Fruit fly (Drosophila melanogaster) Kc167 (cell line): ENCODE data around the gene CG6418.

Experiments used
- Myc ChIP-seq: fragments of >200 bp; optimal IDR thresholded peaks from 2 replicates; lab custom pipeline; 2017; ENCODE audit warnings: missing external identifiers
- Sin3A ChIP-seq: fragments of >200 bp; optimal IDR thresholded peaks from 2 replicates; lab custom pipeline; 2018; ENCODE audit warnings: missing external identifiers
- h ChIP-seq: fragments of >200 bp; optimal IDR thresholded peaks from 3 replicates; lab custom pipeline; 2018; ENCODE audit warnings: missing external identifiers
- insv ChIP-seq: fragments of >200 bp; optimal IDR thresholded peaks from 3 replicates; lab custom pipeline; 2018; ENCODE audit warnings: missing external identifiers
- psq ChIP-seq: fragments of >200 bp; optimal IDR thresholded peaks from 2 replicates; lab custom pipeline; 2017; ENCODE audit warnings: missing external identifiers
- ttk ChIP-seq: sonication (Bioruptor generic); optimal IDR thresholded peaks from 2 replicates; lab custom pipeline; 2017; ENCODE audit warnings: missing external identifiers

CG6418 gene

dm6 chr3L:10878842-10879241 is at the start of gene CG6418, which contains the start of gene Blos4:
Gene CG6418 (minus strand): TSS chr3L:10879037.
Gene Blos4 (plus strand): TSS chr3L:10879085.
- no peak for TF ChIP-seq psq (lab: Kevin White, UChicago)
- no peak for TF ChIP-seq ttk (lab: Kevin White, UChicago)
- TF ChIP-seq insv, result no peak
- TF ChIP-seq Myc (lab: Kevin White, UChicago), result no peak
- TF ChIP-seq Sin3A (lab: Kevin White, UChicago), result no peak
- TF ChIP-seq h, result no peak

DNA sequence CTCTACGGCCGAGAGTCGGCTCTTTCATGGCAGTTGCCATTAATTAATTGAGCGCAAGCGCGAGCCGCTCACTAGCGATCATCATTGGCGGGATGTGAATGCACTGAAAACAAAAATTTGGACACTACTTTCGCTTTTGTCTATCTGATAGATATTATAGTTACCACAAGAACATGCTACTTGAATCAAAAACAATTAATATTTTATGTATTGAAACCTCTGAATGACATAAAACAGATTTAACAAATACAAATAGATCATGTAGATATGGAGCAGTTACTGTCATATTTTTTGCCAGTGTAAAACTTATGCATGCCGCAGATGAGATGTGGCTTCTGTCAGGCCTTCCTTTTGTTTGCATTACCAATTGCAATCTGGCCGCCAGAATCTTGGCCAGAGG is 49.1 kb upstream of the CG6418 start:
- no peak for TF ChIP-seq psq (lab: Kevin White, UChicago)
- TF ChIP-seq Sin3A (lab: Kevin White, UChicago), result no peak
- no peak for TF ChIP-seq insv
- no peak for TF ChIP-seq h

DNA sequence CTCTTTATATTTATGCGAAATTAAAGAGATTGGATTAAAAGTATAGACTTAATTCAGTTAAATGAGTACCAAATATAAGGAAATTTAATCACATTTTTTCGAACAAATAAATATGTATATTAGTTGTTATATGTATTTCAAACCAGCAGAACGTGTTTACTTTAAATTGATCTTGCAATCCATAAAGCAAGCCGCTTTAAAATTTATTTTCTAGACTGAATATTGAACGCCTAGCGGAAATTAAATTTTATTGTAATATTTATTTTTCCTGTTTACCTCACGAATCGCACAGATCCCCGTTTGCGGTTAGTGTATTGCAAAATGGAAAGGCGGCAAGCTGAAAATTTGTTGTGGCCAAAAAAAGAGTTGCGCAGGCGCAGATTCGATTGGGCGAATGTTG is 48.5 kb upstream of the CG6418 start:
- TF ChIP-seq insv, result no peak
- no peak for TF ChIP-seq Myc (lab: Kevin White, UChicago)
- TF ChIP-seq Sin3A (lab: Kevin White, UChicago), result no peak
- no peak for TF ChIP-seq h

- TF ChIP-seq h, result no peak
- TF ChIP-seq Myc (lab: Kevin White, UChicago), result no peak
- TF ChIP-seq insv, result no peak
- TF ChIP-seq psq (lab: Kevin White, UChicago), result no peak
- TF ChIP-seq Sin3A (lab: Kevin White, UChicago), result no peak
- TF ChIP-seq ttk (lab: Kevin White, UChicago), result no peak
Observed at dm6 chr3L:10924683-10925082, 45.8 kb upstream of the CG6418 start.

- TF ChIP-seq ttk (lab: Kevin White, UChicago), result no peak
- TF ChIP-seq Myc (lab: Kevin White, UChicago), result no peak
- TF ChIP-seq insv, result no peak
Observed at dm6 chr3L:10922973-10923372, 44.1 kb upstream of the CG6418 start.

DNA sequence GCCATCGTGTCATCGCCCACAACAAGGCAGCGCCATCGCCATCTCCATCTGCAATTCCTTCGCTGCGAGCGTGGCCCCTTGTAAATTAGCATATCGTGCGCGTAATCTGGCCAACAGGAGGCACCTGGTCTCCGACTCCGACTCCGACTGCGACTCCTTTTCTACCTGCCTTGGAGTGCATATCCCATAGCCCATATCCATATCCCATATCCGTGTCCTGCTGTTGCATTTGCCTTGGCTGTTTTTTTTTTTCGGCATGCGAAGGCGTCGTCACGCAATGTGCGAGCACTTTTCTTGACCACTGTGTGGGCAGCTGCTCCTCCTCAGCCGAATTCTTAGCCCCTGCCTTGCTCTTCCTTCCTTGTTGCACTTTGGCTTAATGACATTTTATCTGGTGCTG is 39.6 kb upstream of the CG6418 start:
- TF ChIP-seq Sin3A (lab: Kevin White, UChicago), result no peak
- TF ChIP-seq psq (lab: Kevin White, UChicago), result no peak
- no peak for TF ChIP-seq h
- TF ChIP-seq Myc (lab: Kevin White, UChicago), result no peak
- TF ChIP-seq ttk (lab: Kevin White, UChicago), result no peak
- TF ChIP-seq insv, result no peak

DNA sequence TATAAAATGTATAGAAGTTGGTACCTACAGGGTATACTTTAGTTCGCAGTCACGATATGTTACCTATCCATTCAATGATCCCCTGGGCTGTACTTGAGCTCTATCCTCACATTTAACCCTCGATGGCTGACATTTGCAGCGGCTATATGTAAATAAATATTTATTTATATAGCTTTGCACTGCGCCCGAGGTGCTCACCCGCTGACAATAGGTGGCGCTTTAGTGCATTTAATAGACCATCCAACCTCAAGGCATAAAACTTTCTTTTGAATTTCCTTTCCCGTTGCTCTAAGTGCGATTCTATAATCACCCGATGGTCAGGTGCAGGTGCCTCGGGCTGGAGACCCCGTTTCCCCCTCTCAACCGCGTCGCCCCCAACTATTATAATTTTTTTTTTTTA is 38.4 kb upstream of the CG6418 start:
- TF ChIP-seq Myc (lab: Kevin White, UChicago) (no peak), psq (lab: Kevin White, UChicago) (no peak), h (no peak), Sin3A (lab: Kevin White, UChicago) (no peak), insv (no peak), ttk (lab: Kevin White, UChicago) (no peak)

DNA sequence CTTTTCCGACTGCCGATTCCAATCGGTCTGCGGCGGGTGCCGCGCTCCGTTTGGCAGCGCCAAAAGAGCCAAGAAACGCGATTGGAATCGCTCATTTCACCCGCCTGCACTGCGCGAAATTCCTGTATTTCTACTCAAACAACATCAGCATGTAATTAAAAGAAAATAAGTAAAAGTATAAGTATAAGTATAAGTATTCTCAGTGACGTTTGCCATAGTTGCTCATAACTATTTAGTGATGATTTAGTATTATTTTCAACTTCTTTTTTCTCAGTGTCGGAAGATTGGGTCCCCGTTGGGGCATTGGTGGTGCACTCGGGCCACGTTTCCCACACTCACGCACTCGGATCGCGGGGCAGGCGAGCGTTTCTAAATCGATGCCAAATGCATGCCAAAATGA is 34.4 kb upstream of the CG6418 start:
- TF ChIP-seq psq (lab: Kevin White, UChicago), result no peak
- TF ChIP-seq ttk (lab: Kevin White, UChicago), result no peak
- TF ChIP-seq insv, result no peak

DNA sequence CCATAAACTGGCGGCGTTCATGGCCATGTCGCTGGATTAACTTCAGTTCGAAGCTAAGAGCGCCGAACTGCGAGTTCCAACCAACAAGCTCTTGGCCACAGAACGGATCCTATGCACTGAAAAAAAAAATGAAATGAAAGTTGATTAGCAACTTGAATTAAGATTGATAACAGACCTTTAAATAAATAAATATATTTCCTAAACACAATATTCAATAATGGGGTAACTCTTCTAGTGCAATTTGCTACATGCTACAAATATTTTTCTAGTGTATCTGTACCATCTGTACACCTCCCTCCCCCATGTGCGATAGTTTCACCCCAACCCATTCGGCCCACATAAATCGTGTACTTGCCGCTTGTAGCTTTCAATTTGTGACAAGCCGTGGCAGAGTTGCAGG is 30.8 kb upstream of the CG6418 start:
- TF ChIP-seq h (no peak), ttk (lab: Kevin White, UChicago) (no peak), psq (lab: Kevin White, UChicago) (no peak), insv (no peak), Sin3A (lab: Kevin White, UChicago) (no peak), Myc (lab: Kevin White, UChicago) (no peak)

DNA sequence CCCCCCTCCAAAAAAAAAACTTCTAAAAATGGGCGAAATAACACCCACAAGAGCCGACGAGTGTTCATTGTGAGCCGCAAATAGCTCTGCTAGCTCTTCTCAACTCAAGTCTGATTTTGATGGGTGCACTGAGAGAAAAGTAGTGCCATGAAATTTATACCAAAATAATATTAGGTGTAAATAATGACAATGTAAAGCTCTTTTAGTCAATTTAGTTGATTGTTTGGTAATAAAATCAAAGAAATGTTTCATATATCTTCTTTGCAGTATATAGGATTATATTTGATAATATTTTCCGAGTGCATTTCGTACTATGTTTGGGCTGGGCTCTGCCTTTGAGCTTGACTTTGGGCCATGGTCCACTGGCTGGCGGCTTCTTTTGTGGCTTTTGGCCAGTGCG is 25.9 kb upstream of the CG6418 start:
- TF ChIP-seq psq (lab: Kevin White, UChicago) (no peak), Sin3A (lab: Kevin White, UChicago) (no peak), Myc (lab: Kevin White, UChicago) (no peak), h (no peak), ttk (lab: Kevin White, UChicago) (no peak)

dm6 chr3L:10903449-10903848 is 24.6 kb upstream of the CG6418 start:
- no peak for TF ChIP-seq insv

dm6 chr3L:10899087-10899511 is 20.3 kb upstream of the CG6418 start, which contains the start of gene Aps:
Gene Aps (minus strand): TSS chr3L:10899123.
- TF ChIP-seq h (no peak), Sin3A (lab: Kevin White, UChicago) (no peak), Myc (lab: Kevin White, UChicago) (no peak), insv (no peak), psq (lab: Kevin White, UChicago) (no peak), ttk (lab: Kevin White, UChicago) (no peak)

DNA sequence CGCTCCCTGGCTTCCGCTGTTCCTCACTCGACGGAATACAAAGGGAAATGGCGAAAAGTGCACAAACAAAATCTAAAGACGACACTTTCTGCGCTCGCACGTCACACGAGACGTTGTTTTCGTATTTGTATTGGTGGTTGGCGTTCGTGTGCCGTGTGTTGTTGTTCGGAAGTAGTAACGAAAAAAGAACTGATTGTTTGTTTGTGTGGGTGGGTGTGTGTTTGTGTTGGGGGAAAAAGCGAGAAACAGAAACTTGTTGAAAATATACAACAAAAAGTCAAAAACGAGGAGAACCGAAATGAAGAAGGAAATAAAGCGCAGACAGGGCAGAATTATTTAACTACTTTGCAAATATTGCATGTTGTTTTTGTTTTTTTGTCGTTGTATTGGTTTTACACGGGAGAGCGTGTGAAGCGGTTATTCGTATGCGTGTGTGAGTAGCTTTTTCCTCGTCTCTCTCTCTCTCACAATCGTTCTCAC is 19.5 kb upstream of the CG6418 start:
- no peak for TF ChIP-seq ttk (lab: Kevin White, UChicago)
- TF ChIP-seq Sin3A (lab: Kevin White, UChicago), result no peak
- no peak for TF ChIP-seq insv
- no peak for TF ChIP-seq psq (lab: Kevin White, UChicago)
- TF ChIP-seq h, result no peak
- no peak for TF ChIP-seq Myc (lab: Kevin White, UChicago)
